Worm (Caenorhabditis elegans): ENCODE results near the gene pkhm-2.

DNA sequence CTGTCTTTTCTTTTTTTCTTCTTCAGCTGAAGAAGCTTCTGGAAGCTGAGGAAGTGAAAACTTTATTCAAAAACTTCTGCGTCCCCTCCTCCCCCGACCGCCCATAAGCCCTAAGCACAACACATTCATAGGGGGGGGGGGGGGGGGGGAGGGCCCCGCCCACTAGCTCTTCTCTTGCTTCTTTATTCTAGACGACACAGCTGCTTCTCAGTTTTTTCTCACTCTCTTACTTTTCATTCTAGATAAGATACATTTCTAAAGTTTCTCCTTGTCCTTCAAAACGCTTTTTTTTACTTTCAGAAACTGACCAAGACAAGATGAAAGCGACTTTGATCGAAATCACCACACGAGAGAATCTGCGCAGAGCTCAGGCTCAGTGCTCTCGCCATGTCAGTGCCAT is 8.6 kb upstream of the pkhm-2 start, which contains the start of gene T10B10.4:
- TF ChIP-seq zag-1 (tag; optimal IDR thresholded peaks at IDR 0.05) (no peak), ceh-82 (tag; optimal IDR thresholded peaks at IDR 0.05) (no peak)
